Worm (Caenorhabditis elegans): ENCODE data around the gene E02C12.12.

The E02C12.12 gene

DNA sequence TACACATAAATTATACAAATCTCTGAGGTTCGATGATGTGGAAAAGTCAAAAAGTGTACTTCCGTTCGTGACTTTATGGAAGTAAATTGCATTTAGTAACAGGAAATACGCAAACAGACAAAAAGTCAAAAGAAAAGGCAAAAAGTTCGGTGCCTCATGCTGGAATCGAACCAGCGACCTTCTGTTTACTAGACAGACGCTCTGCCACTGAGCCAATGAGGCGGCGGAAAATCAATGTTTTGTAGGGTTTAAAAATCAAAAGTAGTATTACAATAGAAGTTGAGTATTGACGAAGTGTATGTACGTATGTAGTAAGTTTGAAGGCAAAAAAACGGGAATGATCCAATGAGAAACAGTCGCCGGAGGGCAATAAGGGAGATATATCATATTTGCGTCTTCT is 24.8 kb upstream of the E02C12.12 start:
- TF ChIP-seq lsy-2 (tag; optimal IDR thresholded peaks at IDR 0.05): peak in 1 of 2 experiments; percentile 17
- TF ChIP-seq nhr-20 (tag; optimal IDR thresholded peaks at IDR 0.05): peak; percentile 31
- peak; percentile 30 for TF ChIP-seq lin-14 (GFP tag; optimal IDR thresholded peaks at IDR 0.05)
- peak; percentile 12 for TF ChIP-seq swsn-7 (tag; optimal IDR thresholded peaks at IDR 0.05)
- TF ChIP-seq pqm-1 (tag; optimal IDR thresholded peaks at IDR 0.05): no peak
- TF ChIP-seq nhr-90 (tag; optimal IDR thresholded peaks at IDR 0.05; ENCODE audit: poor library complexity): peak; percentile 21
- peak; percentile 17 for TF ChIP-seq C16A3.4 (tag; optimal IDR thresholded peaks at IDR 0.05)
- TF ChIP-seq nhr-77 (tag; optimal IDR thresholded peaks at IDR 0.05): peak; percentile 48
- TF ChIP-seq dpl-1 (GFP tag; optimal IDR thresholded peaks at IDR 0.05): peak in 2 of 3 experiments; percentile 5 to 14
- TF ChIP-seq rnt-1 (tag; optimal IDR thresholded peaks at IDR 0.05): peak; percentile 35
- TF ChIP-seq efl-1 (optimal IDR thresholded peaks at IDR 0.05): peak in 1 of 2 experiments; percentile 22
- TF ChIP-seq efl-1 (GFP tag; optimal IDR thresholded peaks at IDR 0.05 in 1 of 2): peak in 1 of 2 experiments; percentile 26
- no peak for TF ChIP-seq unc-130 (tag; optimal IDR thresholded peaks at IDR 0.05)
- TF ChIP-seq nhr-71 (tag; optimal IDR thresholded peaks at IDR 0.05): no peak
- peak; percentile 13 for TF ChIP-seq nhr-47 (tag; optimal IDR thresholded peaks at IDR 0.05)
- no peak for TF ChIP-seq aha-1 (tag; optimal IDR thresholded peaks at IDR 0.05)
- peak; percentile 55 for TF ChIP-seq snu-23 (GFP tag; optimal IDR thresholded peaks at IDR 0.05)

DNA sequence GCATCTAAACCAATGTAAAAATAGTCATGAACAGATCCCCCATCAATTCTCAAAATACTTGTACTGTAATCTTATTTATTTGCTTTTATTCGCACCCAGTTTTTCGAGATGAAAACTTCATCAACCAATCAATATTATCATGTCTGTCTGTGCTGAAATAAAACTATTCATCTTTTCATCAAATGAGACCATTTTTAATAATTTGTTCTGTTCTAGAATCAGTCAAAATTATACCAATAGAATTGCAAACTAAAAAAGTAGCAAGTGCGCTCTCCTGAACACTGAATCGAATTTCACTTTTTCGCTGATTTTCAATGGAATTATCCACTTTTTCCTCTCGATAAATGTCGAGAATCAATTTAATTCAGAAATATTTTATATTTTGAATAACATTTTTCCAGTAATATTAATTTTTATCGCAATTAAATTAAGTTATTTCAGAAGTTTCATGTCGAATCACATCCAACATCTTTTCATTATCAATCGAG is 17.8 kb upstream of the E02C12.12 start, which contains the start of gene trpp-4:
Gene trpp-4 (plus strand): TSS at position 442 of the 488 bp plus-strand sequence.
- TF ChIP-seq dpl-1 (GFP tag; optimal IDR thresholded peaks at IDR 0.05) (peak in 1 of 3 experiments; percentile 1), lsy-2 (tag; optimal IDR thresholded peaks at IDR 0.05) (peak in 1 of 2 experiments; percentile 3), blmp-1 (tag; optimal IDR thresholded peaks at IDR 0.05) (peak; percentile 91), unc-130 (tag; optimal IDR thresholded peaks at IDR 0.05) (no peak)

DNA sequence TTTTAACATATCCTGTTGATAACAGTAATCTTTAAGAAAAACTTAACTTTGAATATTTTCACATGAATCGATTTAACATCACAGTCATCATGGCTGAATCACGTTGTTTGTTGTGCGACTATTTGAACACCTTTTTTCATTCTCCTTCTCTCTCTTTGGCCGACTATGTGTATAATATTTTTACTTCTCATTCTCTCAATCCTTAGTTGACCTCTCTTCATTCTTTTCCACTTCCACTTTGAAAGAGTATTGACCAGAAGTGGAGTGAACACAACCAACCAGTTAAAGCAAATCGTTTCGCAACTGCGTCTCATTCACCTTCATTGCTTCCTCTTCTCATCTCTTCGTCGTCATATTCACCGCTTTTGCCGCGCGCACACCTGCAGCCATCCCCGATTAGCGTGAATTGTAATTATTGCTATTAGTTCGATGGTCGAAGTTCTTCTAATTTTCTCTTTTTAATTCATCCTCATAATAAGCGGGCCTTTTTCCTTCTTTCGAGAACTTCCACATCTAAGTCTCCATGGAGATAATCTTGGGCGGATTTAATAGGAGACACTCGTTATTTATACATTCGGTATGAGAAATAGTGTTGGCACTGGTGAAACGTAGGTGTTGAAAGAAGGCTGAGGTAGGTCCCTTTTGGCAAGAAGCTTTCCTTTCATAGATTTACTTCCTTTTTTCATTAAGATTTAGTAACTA is 13.0 kb upstream of the E02C12.12 start:
- TF ChIP-seq dsc-1 (tag; optimal IDR thresholded peaks at IDR 0.05) (peak; percentile 55), Y116A8C.19 (tag; optimal IDR thresholded peaks at IDR 0.05; ENCODE audit: borderline replicate concordance) (no peak), sox-4 (tag; optimal IDR thresholded peaks at IDR 0.05) (no peak), dpl-1 (GFP tag; optimal IDR thresholded peaks at IDR 0.05) (no peak), nhr-71 (tag; optimal IDR thresholded peaks at IDR 0.05) (no peak), irx-1 (tag; optimal IDR thresholded peaks at IDR 0.05) (no peak), blmp-1 (tag; optimal IDR thresholded peaks at IDR 0.05) (peak; percentile 62), vab-15 (tag; optimal IDR thresholded peaks at IDR 0.05) (no peak), pax-3 (tag; optimal IDR thresholded peaks at IDR 0.05) (no peak), pag-3 (tag; optimal IDR thresholded peaks at IDR 0.05; ENCODE audit: borderline replicate concordance, insufficient read depth) (no peak), nhr-47 (tag; optimal IDR thresholded peaks at IDR 0.05) (no peak), efl-3 (GFP tag; optimal IDR thresholded peaks at IDR 0.05) (no peak), ceh-82 (tag; optimal IDR thresholded peaks at IDR 0.05) (no peak), C34B4.2 (tag; optimal IDR thresholded peaks at IDR 0.05) (no peak), unc-30 (tag; optimal IDR thresholded peaks at IDR 0.05) (no peak), elt-3 (tag; optimal IDR thresholded peaks at IDR 0.05) (no peak), fkh-8 (tag; optimal IDR thresholded peaks at IDR 0.05) (peak; percentile 28), unc-130 (tag; optimal IDR thresholded peaks at IDR 0.05) (no peak), sup-37 (GFP tag; optimal IDR thresholded peaks at IDR 0.05) (no peak), fkh-4 (tag; optimal IDR thresholded peaks at IDR 0.05; ENCODE audit: borderline replicate concordance) (no peak), fkh-10 (GFP tag; optimal IDR thresholded peaks at IDR 0.05) (no peak), nhr-85 (tag) (peak; percentile 58), nhr-19 (GFP tag; conservative IDR thresholded peaks at IDR 0.05) (no peak), zag-1 (tag; optimal IDR thresholded peaks at IDR 0.05) (no peak), pqm-1 (tag; optimal IDR thresholded peaks at IDR 0.05) (no peak), ceh-63 (GFP tag; optimal IDR thresholded peaks at IDR 0.05) (no peak), lsy-2 (tag; optimal IDR thresholded peaks at IDR 0.05) (no peak), lin-14 (GFP tag; optimal IDR thresholded peaks at IDR 0.05) (peak; percentile 43), nhr-12 (tag; optimal IDR thresholded peaks at IDR 0.05) (no peak)

Measured in whole organism, L1 larva.